Fruit fly (Drosophila melanogaster): ENCODE data around the gene loaf.

DNA sequence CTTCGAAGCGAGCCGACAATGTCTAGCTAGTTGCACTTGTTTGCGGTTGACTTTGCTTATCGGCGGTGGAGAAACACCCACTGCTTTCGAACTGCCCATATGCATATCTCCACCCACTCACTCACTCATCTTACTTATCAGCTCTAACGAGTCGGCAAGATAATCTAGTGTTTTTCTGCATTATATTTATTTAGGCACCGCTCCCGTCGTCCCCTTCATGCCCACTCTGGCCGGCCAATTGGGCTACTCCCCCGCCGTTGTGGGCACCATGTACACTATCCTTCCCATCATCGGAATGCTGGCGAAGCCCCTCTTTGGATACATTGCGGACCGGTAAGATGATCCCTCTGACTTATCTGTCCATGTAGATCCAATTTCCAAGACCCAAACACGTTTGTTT, 80.1 kb downstream of the loaf start:
- TF ChIP-seq Hr38 (GFP tag; optimal IDR thresholded peaks at IDR 0.05) = no peak
- TF ChIP-seq CG10631 (GFP tag; optimal IDR thresholded peaks at IDR 0.05) = no peak
- TF ChIP-seq CG3032 (tag; optimal IDR thresholded peaks at IDR 0.05) = no peak
